Worm (Caenorhabditis elegans) whole organism, L4 larva: Measurements from ENCODE around the gene stc-1.

ENCODE experiments used
- Y5F2A.4 ChIP-seq: fragments of 200-800 bp; sonication (Bioruptor generic); optimal IDR thresholded peaks from 2 replicates; lab custom pipeline; 2018; ENCODE audit warnings: mild to moderate bottlenecking, missing genetic modification characterization, missing compliant biosample characterization
- ZK546.5 ChIP-seq, 2 experiments: sonication (generic microtip); optimal IDR thresholded peaks; 2 replicates each; lab custom pipeline; 2017; ENCODE audit warnings: missing biosample characterization in 2 of 2, missing genetic modification characterization in 2 of 2
- aly-2 ChIP-seq: sonication (generic microtip); optimal IDR thresholded peaks from 2 replicates; lab custom pipeline; 2018; ENCODE audit warnings: missing biosample characterization, missing genetic modification characterization
- ama-1 ChIP-seq: fragments of 150-350 bp; optimal IDR thresholded peaks from 2 replicates; lab custom pipeline; 2014; ENCODE audit warnings: inconsistent platforms, mixed read lengths
- attf-4 ChIP-seq: sonication (generic microtip); optimal IDR thresholded peaks from 3 replicates; lab custom pipeline; 2017; ENCODE audit warnings: missing biosample characterization, missing genetic modification characterization
- ceh-32 ChIP-seq: sonication (generic microtip); optimal IDR thresholded peaks from 2 replicates; lab custom pipeline; 2016; ENCODE audit warnings: mild to moderate bottlenecking, missing genetic modification characterization, missing compliant biosample characterization; ENCODE audit not compliant: poor library complexity
- ceh-82 ChIP-seq: sonication (generic microtip); optimal IDR thresholded peaks from 2 replicates; lab custom pipeline; 2017; ENCODE audit warnings: missing biosample characterization, missing genetic modification characterization
- ces-1 ChIP-seq: fragments of 150-350 bp; sonication (generic microtip); optimal IDR thresholded peaks from 4 replicates; lab custom pipeline; 2014; ENCODE audit warnings: missing biosample characterization, missing genetic modification reagents, missing genetic modification characterization
- cey-2 ChIP-seq: sonication (generic microtip); optimal IDR thresholded peaks from 3 replicates; lab custom pipeline; 2017; ENCODE audit warnings: missing genetic modification characterization, mild to moderate bottlenecking, missing compliant biosample characterization, antibody characterized with exemption, borderline replicate concordance; ENCODE audit not compliant: insufficient read depth
- ctbp-1 ChIP-seq: fragments of 200-800 bp; sonication (Bioruptor generic); IDR thresholded peaks from 2 replicates; pipeline ENCODE4 v1.3.6; 2022; ENCODE audit warnings: missing genetic modification reagents, missing genetic modification characterization, missing compliant biosample characterization
- daf-19 ChIP-seq: fragments of 200-800 bp; sonication (Bioruptor generic); conservative IDR thresholded peaks from 2 replicates; pipeline ENCODE4 v1.3.6; 2022; ENCODE audit warnings: missing genetic modification characterization, missing compliant biosample characterization
- dve-1 ChIP-seq: sonication (generic microtip); optimal IDR thresholded peaks from 2 replicates; lab custom pipeline; 2017; ENCODE audit warnings: antibody characterized with exemption, mild to moderate bottlenecking, missing genetic modification characterization, missing compliant biosample characterization; ENCODE audit not compliant: insufficient read depth
- egl-27 ChIP-seq: sonication (generic microtip); optimal IDR thresholded peaks from 3 replicates; lab custom pipeline; 2017; ENCODE audit warnings: missing biosample characterization, missing genetic modification reagents, missing genetic modification characterization
- fkh-10 ChIP-seq: fragments of 150-350 bp; optimal IDR thresholded peaks from 2 replicates; lab custom pipeline; 2014; ENCODE audit warnings: missing biosample characterization, missing genetic modification reagents, missing genetic modification characterization
- fos-1 ChIP-seq: fragments of 150-350 bp; optimal IDR thresholded peaks from 2 replicates; lab custom pipeline; 2014; ENCODE audit warnings: missing biosample characterization, missing genetic modification characterization
- hif-1 ChIP-seq, 2 experiments: sonication (generic microtip); optimal IDR thresholded peaks; 2 replicates each; lab custom pipeline; 2016 to 2017; ENCODE audit warnings: missing compliant biosample characterization in 2 of 2, missing genetic modification characterization in 2 of 2, missing genetic modification reagents in 2 of 2, missing genotype in 2 of 2, mild to moderate bottlenecking in 1 of 2
- hlh-11 ChIP-seq: fragments of 200-800 bp; sonication (Bioruptor generic); optimal IDR thresholded peaks from 2 replicates; lab custom pipeline; 2018; ENCODE audit warnings: mild to moderate bottlenecking, missing genetic modification characterization, missing compliant biosample characterization
- jun-1 ChIP-seq: fragments of 150-350 bp; optimal IDR thresholded peaks from 2 replicates; lab custom pipeline; 2014; ENCODE audit warnings: missing biosample characterization, missing genetic modification reagents, missing genetic modification characterization
- lin-13 ChIP-seq: fragments of 150-350 bp; optimal IDR thresholded peaks from 2 replicates; lab custom pipeline; 2014; ENCODE audit warnings: missing biosample characterization, missing genetic modification reagents, missing genetic modification characterization
- lin-15B ChIP-seq: fragments of 150-350 bp; sonication (generic microtip); optimal IDR thresholded peaks from 3 replicates; lab custom pipeline; 2014; ENCODE audit warnings: missing biosample characterization, missing genetic modification characterization
- lin-29 ChIP-seq: fragments of 200-800 bp; sonication (Bioruptor generic); IDR thresholded peaks from 2 replicates; pipeline ENCODE4 v1.3.6; 2022; ENCODE audit warnings: missing genetic modification reagents, missing genetic modification characterization, missing compliant biosample characterization
- lir-3 ChIP-seq: sonication (generic microtip); optimal IDR thresholded peaks from 2 replicates; lab custom pipeline; 2016; ENCODE audit warnings: mild to moderate bottlenecking, missing genetic modification characterization, missing compliant biosample characterization
- lsy-2 ChIP-seq, 2 experiments: fragments of 150-350 bp in 1 of 2; sonication (generic microtip) in 1 of 2; optimal IDR thresholded peaks; 2 replicates each; lab custom pipeline; 2014 to 2017; ENCODE audit warnings: missing biosample characterization in 2 of 2, missing genetic modification characterization in 2 of 2
- madf-5 ChIP-seq, 2 experiments: fragments of 200-800 bp; sonication (Bioruptor generic); IDR thresholded peaks; 2 replicates each; pipeline ENCODE4 v1.3.6; 2022; ENCODE audit warnings: missing compliant biosample characterization in 2 of 2, missing genetic modification characterization in 2 of 2
- madf-9 ChIP-seq: fragments of 200-800 bp; sonication (Bioruptor generic); conservative IDR thresholded peaks from 2 replicates; pipeline ENCODE4 v1.3.6; 2022; ENCODE audit warnings: missing genetic modification reagents, missing genetic modification characterization, missing compliant biosample characterization
- mdl-1 ChIP-seq, 2 experiments: fragments of 150-350 bp in 1 of 2; sonication (generic microtip) in 1 of 2; optimal IDR thresholded peaks; 2 replicates each; lab custom pipeline; 2014 to 2017; ENCODE audit warnings: missing biosample characterization in 2 of 2, missing genetic modification characterization in 2 of 2
- mxl-3 ChIP-seq: fragments of 200-800 bp; sonication (Bioruptor generic); optimal IDR thresholded peaks from 2 replicates; lab custom pipeline; 2018; ENCODE audit warnings: mild to moderate bottlenecking, missing genetic modification characterization, missing compliant biosample characterization
- nhr-237 ChIP-seq: sonication (generic microtip); optimal IDR thresholded peaks from 2 replicates; lab custom pipeline; 2017; ENCODE audit warnings: missing biosample characterization, missing genetic modification characterization
- nhr-48 ChIP-seq: sonication (generic microtip); optimal IDR thresholded peaks from 2 replicates; lab custom pipeline; 2016; ENCODE audit warnings: mild to moderate bottlenecking, missing genetic modification characterization, missing compliant biosample characterization
- php-3 ChIP-seq: fragments of 200-800 bp; sonication (Bioruptor generic); IDR thresholded peaks from 2 replicates; pipeline ENCODE4 v1.3.6; 2022; ENCODE audit warnings: missing genetic modification reagents, missing genetic modification characterization, missing compliant biosample characterization
- saeg-2 ChIP-seq: fragments of 200-800 bp; sonication (Bioruptor generic); IDR thresholded peaks from 2 replicates; pipeline ENCODE4 v1.3.6; 2022; ENCODE audit warnings: missing genetic modification reagents, missing genetic modification characterization, missing compliant biosample characterization
- sdz-12 ChIP-seq: fragments of 200-800 bp; sonication (Bioruptor generic); optimal IDR thresholded peaks from 2 replicates; lab custom pipeline; 2018; ENCODE audit warnings: mild to moderate bottlenecking, missing genetic modification characterization, missing compliant biosample characterization
- skn-1 ChIP-seq: fragments of 150-350 bp; optimal IDR thresholded peaks from 2 replicates; lab custom pipeline; 2014; ENCODE audit warnings: missing biosample characterization, missing genetic modification characterization
- tag-97 ChIP-seq: fragments of 200-800 bp; sonication (Bioruptor generic); IDR thresholded peaks from 2 replicates; pipeline ENCODE4 v1.3.6; 2022; ENCODE audit warnings: missing genetic modification characterization, missing compliant biosample characterization
- unc-62 ChIP-seq, 3 experiments: fragments of 150-350 bp in 1 of 3; sonication (generic microtip); optimal IDR thresholded peaks in 2 of 3; peaks in 1 of 3; 1 replicate in 1 of 3; 2 replicates in 2 of 3; lab custom pipeline; 2014 to 2017; ENCODE audit warnings: missing biosample characterization in 3 of 3, missing genetic modification characterization in 3 of 3, missing genetic modification reagents in 3 of 3, missing genotype in 1 of 3
- vab-7 ChIP-seq: fragments of 200-800 bp; sonication (Bioruptor generic); IDR thresholded peaks from 2 replicates; pipeline ENCODE4 v1.3.6; 2022; ENCODE audit warnings: missing genetic modification reagents, missing genetic modification characterization, missing compliant biosample characterization
- zip-2 ChIP-seq: fragments of 150-350 bp; optimal IDR thresholded peaks from 2 replicates; lab custom pipeline; 2014; ENCODE audit warnings: missing biosample characterization, missing genetic modification characterization

Gene stc-1

ce11 chrII:8561227-8561626 lies 4.7 kb downstream of the stc-1 start, which contains the start of gene iff-2 (continued):
- peak; percentile 92 for TF ChIP-seq saeg-2 (GFP tag; lab: Robert Waterston, UW)
- peak; percentile 85 for TF ChIP-seq cey-2 (tag; lab: Kevin White, UChicago)
- TF ChIP-seq sdz-12 (GFP tag; lab: Kevin White, UChicago) = peak; percentile 60
- peak; percentile 19 for TF ChIP-seq aly-2
- peak; percentile 93 to 99 for TF ChIP-seq mdl-1 (tag; optimal IDR thresholded peaks at IDR 0.05; lab: Kevin White, UChicago)
- TF ChIP-seq lin-29 (GFP tag; lab: Robert Waterston, UW) = peak; percentile 88
- TF ChIP-seq madf-5 (GFP tag; IDR thresholded peaks at IDR 0.05; lab: Robert Waterston, UW) = peak in 1 of 2 experiments; percentile 89; a peak in 1 of 4 replicates
- peak; percentile 76 for TF ChIP-seq lir-3 (tag; lab: Kevin White, UChicago)
- TF ChIP-seq tag-97 (GFP tag; lab: Robert Waterston, UW) = 0 out of 2 replicates have a peak, but pooled peaks have one; percentile 78
- TF ChIP-seq lin-15B = peak; percentile 98
- peak; percentile 93 for TF ChIP-seq vab-7 (GFP tag; lab: Robert Waterston, UW)
- peak; percentile 68 for TF ChIP-seq ceh-32 (tag; lab: Kevin White, UChicago)
- peak; percentile 95 for TF ChIP-seq php-3
- peak; percentile 100 for TF ChIP-seq mxl-3 (GFP tag; lab: Kevin White, UChicago)
- peak; percentile 78 for TF ChIP-seq Y5F2A.4 (GFP tag; lab: Kevin White, UChicago)
- peak; percentile 99 for TF ChIP-seq fkh-10 (GFP tag; lab: Kevin White, UChicago)
- TF ChIP-seq madf-9 (GFP tag; lab: Robert Waterston, UW) = peak; percentile 95
- peak; percentile 77 for TF ChIP-seq ces-1 (GFP tag; lab: Kevin White, UChicago)
- TF ChIP-seq unc-62 (GFP tag; optimal IDR thresholded peaks at IDR 0.05 in 1 of 2; lab: Kevin White, UChicago) = peak; percentile 14 to 100
- TF ChIP-seq unc-62 (tag; optimal IDR thresholded peaks at IDR 0.05; lab: Kevin White, UChicago) = peak; percentile 51

- TF ChIP-seq hif-1 (tag; optimal IDR thresholded peaks at IDR 0.05; lab: Kevin White, UChicago) (no peak), fkh-10 (GFP tag; lab: Kevin White, UChicago) (peak; percentile 99), lsy-2 (tag; optimal IDR thresholded peaks at IDR 0.05; lab: Kevin White, UChicago) (peak in 1 of 2 experiments; percentile 34), egl-27 (tag; lab: Kevin White, UChicago) (no peak), lir-3 (tag; lab: Kevin White, UChicago) (no peak), ama-1 (peak; percentile 31), ces-1 (GFP tag; lab: Kevin White, UChicago) (peak; percentile 82), ZK546.5 (tag; optimal IDR thresholded peaks at IDR 0.05; lab: Kevin White, UChicago) (no peak)
Measured at ce11 chrII:8559188-8559587, 6.8 kb downstream of the stc-1 start.

- no peak for TF ChIP-seq daf-19 (GFP tag; lab: Robert Waterston, UW)
- TF ChIP-seq lsy-2 (tag; optimal IDR thresholded peaks at IDR 0.05; lab: Kevin White, UChicago) = no peak
- TF ChIP-seq attf-4 = no peak
- TF ChIP-seq ctbp-1 (GFP tag; lab: Robert Waterston, UW) = no peak
- TF ChIP-seq skn-1 = no peak
- no peak for TF ChIP-seq zip-2 (tag; lab: Kevin White, UChicago)
- no peak for TF ChIP-seq ceh-82 (tag; lab: Kevin White, UChicago)
- no peak for TF ChIP-seq jun-1 (tag; lab: Kevin White, UChicago)
- TF ChIP-seq nhr-237 = no peak
Measured at ce11 chrII:8556166-8556565, 9.8 kb downstream of the stc-1 start, which contains the start of gene glb-27. Gene glb-27, minus strand, starts transcription at chrII:8556266.

ce11 chrII:8554568-8554967 lies 11.4 kb downstream of the stc-1 start:
- TF ChIP-seq ceh-32 (tag; lab: Kevin White, UChicago) (no peak), fos-1 (tag; lab: Kevin White, UChicago) (no peak), hlh-11 (tag; lab: Kevin White, UChicago) (no peak), lin-13 (GFP tag; lab: Kevin White, UChicago) (no peak), dve-1 (tag; lab: Kevin White, UChicago) (no peak), nhr-48 (tag; lab: Kevin White, UChicago) (no peak), lin-29 (GFP tag; lab: Robert Waterston, UW) (no peak), attf-4 (no peak), skn-1 (no peak), sdz-12 (GFP tag; lab: Kevin White, UChicago) (no peak)
